Fruit fly (Drosophila melanogaster) whole organism, embryonic: ENCODE data around the gene CG31231.

Experiments
- CG10209 ChIP-seq: fragments of 200-800 bp; sonication (Bioruptor generic); optimal IDR thresholded peaks from 3 replicates; lab custom pipeline; 2017; ENCODE audit warnings: missing biosample characterization, mild to moderate bottlenecking, missing genetic modification characterization, missing genetic modification reagents
- CG1024 ChIP-seq: fragments of 200-800 bp; sonication (Bioruptor generic); IDR thresholded peaks from 2 replicates; pipeline ENCODE4 v1.3.6; 2022; ENCODE audit warnings: missing biosample characterization, missing genetic modification characterization
- CG10274 ChIP-seq: fragments of 200-800 bp; sonication (Bioruptor generic); optimal IDR thresholded peaks from 3 replicates; lab custom pipeline; 2017; ENCODE audit warnings: missing biosample characterization, mild to moderate bottlenecking, missing genetic modification characterization
- CG10543 ChIP-seq: fragments of 200-800 bp; sonication (Bioruptor generic); optimal IDR thresholded peaks from 3 replicates; lab custom pipeline; 2017; ENCODE audit warnings: missing biosample characterization, mild to moderate bottlenecking, missing genetic modification characterization, moderate library complexity
- CG12299 ChIP-seq: fragments of 200-800 bp; sonication (Bioruptor generic); optimal IDR thresholded peaks from 2 replicates; lab custom pipeline; 2018; ENCODE audit warnings: missing biosample characterization, mild to moderate bottlenecking, missing genetic modification characterization
- CG13287 ChIP-seq: fragments of 200-800 bp; sonication (Bioruptor generic); IDR thresholded peaks from 2 replicates; pipeline ENCODE4 v1.3.6; 2022; ENCODE audit warnings: missing biosample characterization, missing genetic modification characterization; ENCODE audit not compliant: partially characterized antibody
- CG15479 ChIP-seq: fragments of 200-800 bp; sonication (Bioruptor generic); optimal IDR thresholded peaks from 3 replicates; lab custom pipeline; 2019; ENCODE audit warnings: missing biosample characterization, mild to moderate bottlenecking, missing genetic modification characterization, moderate library complexity
- CG16815 ChIP-seq: fragments of 200-800 bp; sonication (Bioruptor generic); optimal IDR thresholded peaks from 3 replicates; lab custom pipeline; 2017; ENCODE audit warnings: missing biosample characterization, mild to moderate bottlenecking, missing genetic modification characterization
- CG16863 ChIP-seq: fragments of 200-800 bp; sonication (Bioruptor generic); optimal IDR thresholded peaks from 3 replicates; lab custom pipeline; 2016; ENCODE audit warnings: missing biosample characterization, missing genetic modification characterization
- CG17359 ChIP-seq: fragments of 200-800 bp; sonication (Bioruptor generic); optimal IDR thresholded peaks from 3 replicates; lab custom pipeline; 2018; ENCODE audit warnings: missing biosample characterization, mild to moderate bottlenecking, missing genetic modification characterization, moderate library complexity
- CG17361 ChIP-seq: fragments of 200-800 bp; sonication (Bioruptor generic); IDR thresholded peaks from 3 replicates; pipeline ENCODE4 v1.3.6; 2022; ENCODE audit warnings: missing biosample characterization, missing genetic modification characterization
- CG17568 ChIP-seq: fragments of 200-800 bp; sonication (Bioruptor generic); optimal IDR thresholded peaks from 2 replicates; lab custom pipeline; 2018; ENCODE audit warnings: missing biosample characterization, mild to moderate bottlenecking, missing genetic modification characterization, moderate library complexity
- CG18619 ChIP-seq: fragments of 200-800 bp; sonication (Bioruptor generic); optimal IDR thresholded peaks from 3 replicates; lab custom pipeline; 2017; ENCODE audit warnings: missing biosample characterization, mild to moderate bottlenecking, missing genetic modification characterization
- CG30020 ChIP-seq: fragments of 200-800 bp; optimal IDR thresholded peaks from 2 replicates; lab custom pipeline; 2019; ENCODE audit warnings: missing biosample characterization, mild to moderate bottlenecking, missing genetic modification characterization, moderate library complexity
- CG3995 ChIP-seq: fragments of 200-800 bp; sonication (Bioruptor generic); optimal IDR thresholded peaks from 3 replicates; lab custom pipeline; 2016; ENCODE audit warnings: missing biosample characterization, missing genetic modification characterization
- CG4820 ChIP-seq: fragments of 200-800 bp; sonication (Bioruptor generic); optimal IDR thresholded peaks from 3 replicates; lab custom pipeline; 2016; ENCODE audit warnings: missing biosample characterization, missing genetic modification characterization
- CG5245 ChIP-seq: fragments of 200-800 bp; sonication (Bioruptor generic); optimal IDR thresholded peaks from 3 replicates; lab custom pipeline; 2016; ENCODE audit warnings: missing biosample characterization, missing genetic modification characterization
- CG6272 ChIP-seq: fragments of 200-800 bp; sonication (Bioruptor generic); IDR thresholded peaks from 2 replicates; pipeline ENCODE4 v1.3.6; 2022; ENCODE audit warnings: missing biosample characterization, missing genetic modification characterization
- CG8089 ChIP-seq: fragments of 200-800 bp; sonication (Bioruptor generic); optimal IDR thresholded peaks from 3 replicates; lab custom pipeline; 2016; ENCODE audit warnings: missing biosample characterization, missing genetic modification characterization
- CG8478 ChIP-seq: fragments of >200 bp; optimal IDR thresholded peaks from 2 replicates; lab custom pipeline; 2018
- CG9797 ChIP-seq: fragments of 200-800 bp; sonication (Bioruptor generic); optimal IDR thresholded peaks from 3 replicates; lab custom pipeline; 2018; ENCODE audit warnings: missing biosample characterization, mild to moderate bottlenecking, missing genetic modification characterization
- CG9876 ChIP-seq: fragments of 200-800 bp; sonication (Bioruptor generic); optimal IDR thresholded peaks from 2 replicates; lab custom pipeline; 2016; ENCODE audit warnings: missing biosample characterization, missing genetic modification characterization
- Dip3 ChIP-seq: fragments of 200-800 bp; sonication (Bioruptor generic); optimal IDR thresholded peaks from 3 replicates; lab custom pipeline; 2016; ENCODE audit warnings: missing biosample characterization, missing genetic modification characterization
- Doc2 ChIP-seq: fragments of 200-800 bp; sonication (Bioruptor generic); IDR thresholded peaks from 2 replicates; pipeline ENCODE4 v1.3.6; 2022; ENCODE audit warnings: missing biosample characterization, missing genetic modification characterization
- Doc3 ChIP-seq: fragments of 200-800 bp; sonication (Bioruptor generic); IDR thresholded peaks from 3 replicates; pipeline ENCODE4 v1.3.6; 2022; ENCODE audit warnings: missing biosample characterization, missing genetic modification characterization; ENCODE audit not compliant: partially characterized antibody
- E2f1 ChIP-seq: fragments of 200-800 bp; sonication (Bioruptor generic); IDR thresholded peaks from 2 replicates; pipeline ENCODE4 v1.3.6; 2022; ENCODE audit warnings: missing biosample characterization, missing genetic modification characterization
- Fer2 ChIP-seq: fragments of 200-800 bp; sonication (Bioruptor generic); optimal IDR thresholded peaks from 2 replicates; lab custom pipeline; 2018; ENCODE audit warnings: missing biosample characterization, mild to moderate bottlenecking, missing genetic modification characterization, moderate library complexity
- HmgD ChIP-seq: fragments of 200-800 bp; sonication (Bioruptor generic); optimal IDR thresholded peaks from 3 replicates; lab custom pipeline; 2016; ENCODE audit warnings: missing biosample characterization, missing genetic modification characterization
- Hmr ChIP-seq: fragments of 200-800 bp; sonication (Bioruptor generic); optimal IDR thresholded peaks from 3 replicates; lab custom pipeline; 2017; ENCODE audit warnings: mild to moderate bottlenecking, missing biosample characterization, missing genetic modification reagents, missing genetic modification characterization
- Sin3A ChIP-seq: fragments of >200 bp; optimal IDR thresholded peaks from 2 replicates; lab custom pipeline; 2018
- Six4 ChIP-seq: fragments of 200-800 bp; sonication (Bioruptor generic); optimal IDR thresholded peaks from 2 replicates; lab custom pipeline; 2016; ENCODE audit warnings: missing biosample characterization, missing genetic modification characterization
- Sry-β ChIP-seq: fragments of 200-800 bp; sonication (Bioruptor generic); optimal IDR thresholded peaks from 2 replicates; lab custom pipeline; 2018; ENCODE audit warnings: missing biosample characterization, mild to moderate bottlenecking, missing genetic modification characterization, moderate library complexity
- Ssrp ChIP-seq: fragments of 200-800 bp; sonication (Bioruptor generic); optimal IDR thresholded peaks from 2 replicates; lab custom pipeline; 2018; ENCODE audit warnings: missing biosample characterization, mild to moderate bottlenecking, missing genetic modification characterization, moderate library complexity
- Trl ChIP-seq, 3 experiments: fragments of >200 bp in 2 of 3; fragments of 200-800 bp in 1 of 3; sonication (Bioruptor generic) in 1 of 3; optimal IDR thresholded peaks; 2 replicates in 1 of 3; 3 replicates in 2 of 3; lab custom pipeline; 2016 to 2017; ENCODE audit warnings: missing biosample characterization in 1 of 3, missing genetic modification characterization in 1 of 3
- ato ChIP-seq: fragments of 200-800 bp; sonication (Bioruptor generic); IDR thresholded peaks from 2 replicates; pipeline ENCODE4 v1.3.6; 2022; ENCODE audit warnings: missing biosample characterization, missing genetic modification characterization; ENCODE audit not compliant: partially characterized antibody
- cato ChIP-seq: fragments of 200-800 bp; sonication (Bioruptor generic); optimal IDR thresholded peaks from 2 replicates; lab custom pipeline; 2016; ENCODE audit warnings: missing biosample characterization, missing genetic modification characterization, borderline replicate concordance
- corto ChIP-seq: fragments of 200-800 bp; sonication (Bioruptor generic); optimal IDR thresholded peaks from 2 replicates; lab custom pipeline; 2016; ENCODE audit warnings: missing biosample characterization, mild to moderate bottlenecking, missing genetic modification characterization, moderate library complexity
- crp ChIP-seq, 2 experiments: fragments of 200-800 bp; sonication (Bioruptor generic); optimal IDR thresholded peaks; 2 replicates in 1 of 2; 3 replicates in 1 of 2; lab custom pipeline; 2017; ENCODE audit warnings: missing biosample characterization in 2 of 2, missing genetic modification characterization in 2 of 2, mild to moderate bottlenecking in 1 of 2, moderate library complexity in 1 of 2
- ewg ChIP-seq: fragments of 200-800 bp; sonication (Bioruptor generic); optimal IDR thresholded peaks from 3 replicates; lab custom pipeline; 2017; ENCODE audit warnings: mild to moderate bottlenecking, missing biosample characterization, missing genetic modification reagents, missing genetic modification characterization
- gcm ChIP-seq: fragments of 200-800 bp; sonication (Bioruptor generic); optimal IDR thresholded peaks from 2 replicates; lab custom pipeline; 2019; ENCODE audit warnings: missing biosample characterization, mild to moderate bottlenecking, missing genetic modification characterization, moderate library complexity
- gro ChIP-seq: fragments of 200-800 bp; sonication (Bioruptor generic); optimal IDR thresholded peaks from 2 replicates; lab custom pipeline; 2016; ENCODE audit warnings: missing biosample characterization, missing genetic modification characterization
- gt ChIP-seq: fragments of 200-800 bp; sonication (Bioruptor generic); IDR thresholded peaks from 2 replicates; pipeline ENCODE4 v1.3.6; 2022; ENCODE audit warnings: missing biosample characterization, missing genetic modification characterization
- jumu ChIP-seq: fragments of 200-800 bp; sonication (Bioruptor generic); optimal IDR thresholded peaks from 3 replicates; lab custom pipeline; 2016; ENCODE audit warnings: missing biosample characterization, missing genetic modification characterization
- ken ChIP-seq: fragments of 200-800 bp; sonication (Bioruptor generic); IDR thresholded peaks from 3 replicates; pipeline ENCODE4 v1.3.6; 2022; ENCODE audit warnings: missing biosample characterization, missing genetic modification characterization
- pnt ChIP-seq: fragments of 200-800 bp; sonication (Bioruptor generic); optimal IDR thresholded peaks from 3 replicates; lab custom pipeline; 2016; ENCODE audit warnings: missing biosample characterization, missing genetic modification characterization
- sc ChIP-seq, 3 experiments: fragments of >200 bp in 2 of 3; fragments of 200-800 bp in 1 of 3; sonication (Bioruptor generic) in 1 of 3; optimal IDR thresholded peaks; 2 replicates in 2 of 3; 3 replicates in 1 of 3; lab custom pipeline; 2017; ENCODE audit warnings: mild to moderate bottlenecking in 1 of 3, missing biosample characterization in 1 of 3, missing genetic modification characterization in 1 of 3, missing genetic modification reagents in 1 of 3
- so ChIP-seq: fragments of 200-800 bp; sonication (Bioruptor generic); IDR thresholded peaks from 3 replicates; pipeline ENCODE4 v1.3.6; 2022; ENCODE audit warnings: missing biosample characterization, missing genetic modification characterization
- sr ChIP-seq: fragments of 200-800 bp; sonication (Bioruptor generic); IDR thresholded peaks from 3 replicates; pipeline ENCODE4 v1.3.6; 2022; ENCODE audit warnings: missing biosample characterization, missing genetic modification characterization
- tgo ChIP-seq: fragments of 200-800 bp; sonication (Bioruptor generic); IDR thresholded peaks from 3 replicates; pipeline ENCODE4 v1.3.6; 2022; ENCODE audit warnings: missing biosample characterization, missing genetic modification characterization
- tin ChIP-seq: fragments of 200-800 bp; sonication (Bioruptor generic); optimal IDR thresholded peaks from 3 replicates; lab custom pipeline; 2016; ENCODE audit warnings: missing biosample characterization, missing genetic modification characterization
- vfl ChIP-seq: fragments of 200-800 bp; sonication (Bioruptor generic); optimal IDR thresholded peaks from 2 replicates; lab custom pipeline; 2016; ENCODE audit warnings: missing biosample characterization, missing genetic modification characterization
- zf30C ChIP-seq: fragments of 200-800 bp; sonication (Bioruptor generic); optimal IDR thresholded peaks from 3 replicates; lab custom pipeline; 2018; ENCODE audit warnings: missing biosample characterization, mild to moderate bottlenecking, missing genetic modification characterization

Gene CG31231

DNA sequence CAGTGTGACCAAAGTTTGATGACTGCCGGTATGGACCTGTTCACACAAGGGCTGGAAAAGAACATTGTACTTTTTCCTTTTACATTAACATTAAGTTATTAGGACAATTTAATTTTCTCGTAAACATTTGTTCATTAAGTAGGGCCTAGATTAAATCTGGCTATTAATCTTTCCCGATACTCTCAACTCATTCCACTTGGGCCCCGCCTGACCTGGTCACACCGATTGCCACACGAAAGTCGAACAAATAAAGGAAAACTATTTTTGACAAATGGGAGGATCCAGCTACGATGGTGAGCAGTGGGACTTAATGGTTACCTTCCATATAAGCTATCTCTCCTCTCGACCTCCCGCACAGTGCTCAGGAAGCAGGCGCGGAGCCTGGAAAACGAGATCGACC, 1.6 kb upstream of the CG31231 start, which contains the start of the genes Cpsf73 and Gos28 (continued):
- TF ChIP-seq CG10543 (GFP tag; lab: Kevin White, UChicago) (no peak), sc (optimal IDR thresholded peaks at IDR 0.05; lab: Kevin White, UChicago) (no peak), sc (GFP tag; optimal IDR thresholded peaks at IDR 0.05; lab: Kevin White, UChicago) (no peak), CG10274 (no peak), Hmr (GFP tag; lab: Kevin White, UChicago) (no peak), CG16815 (GFP tag; lab: Kevin White, UChicago) (no peak), ato (no peak), crp (GFP tag; optimal IDR thresholded peaks at IDR 0.05; lab: Kevin White, UChicago) (peak in 1 of 2 experiments; percentile 54), gro (no peak), Dip3 (GFP tag; lab: Kevin White, UChicago) (no peak), CG30020 (tag; lab: Kevin White, UChicago) (peak; percentile 87), CG10209 (GFP tag; lab: Kevin White, UChicago) (no peak), CG17361 (peak; percentile 42; the same call in 1 of the 3 replicates), CG9876 (GFP tag; lab: Kevin White, UChicago) (no peak), CG1024 (GFP tag; lab: Robert Waterston, UW) (no peak), ewg (GFP tag; lab: Kevin White, UChicago) (no peak), CG15479 (no peak), CG12299 (tag; lab: Kevin White, UChicago) (no peak), CG4820 (no peak), CG8478 (lab: Kevin White, UChicago) (no peak), so (no peak), Six4 (no peak), jumu (peak; percentile 50), CG17359 (tag; lab: Kevin White, UChicago) (peak; percentile 5), Doc2 (GFP tag; lab: Robert Waterston, UW) (no peak), gt (GFP tag; lab: Robert Waterston, UW) (no peak), CG6272 (GFP tag; lab: Robert Waterston, UW) (no peak; the same call in 1 of the 2 replicates), zf30C (no peak), CG8089 (no peak), cato (no peak), pnt (GFP tag; lab: Kevin White, UChicago) (peak; percentile 5), CG18619 (no peak)

DNA sequence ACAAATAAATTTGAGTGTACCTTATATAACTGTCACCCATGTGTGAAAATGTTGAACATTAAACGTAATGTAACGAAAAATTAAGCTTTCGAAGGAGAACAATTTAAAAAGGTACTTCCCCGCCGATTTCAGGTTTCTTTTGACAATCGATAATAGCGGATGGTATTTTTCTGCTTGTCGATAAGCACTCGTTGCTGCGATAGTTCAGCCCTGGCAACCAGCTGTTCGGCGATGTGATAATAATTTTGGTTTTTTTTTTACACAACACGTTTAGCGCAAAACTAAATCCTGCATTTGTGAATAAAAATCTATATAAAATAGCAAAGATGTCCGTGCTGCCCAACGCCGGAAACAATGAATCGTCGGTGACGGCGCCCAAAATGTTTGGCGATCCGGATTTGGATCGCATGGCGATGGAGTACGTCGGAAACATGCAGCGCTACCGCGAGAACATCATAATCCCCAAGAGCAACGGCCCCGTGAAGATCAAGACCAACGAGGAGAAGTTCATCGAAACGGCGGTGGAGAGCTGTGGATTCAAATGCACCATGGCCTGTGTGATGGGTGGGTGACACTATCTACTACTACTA, 2.6 kb downstream of the CG31231 start, which contains the start of gene CG31229:
TSS of gene CG31229 (plus strand) at position 194 of the 590 bp plus-strand sequence.
- TF ChIP-seq E2f1 (GFP tag; lab: Robert Waterston, UW): no peak
- no peak for TF ChIP-seq CG5245 (GFP tag; lab: Kevin White, UChicago)
- no peak for TF ChIP-seq gcm (GFP tag; lab: Kevin White, UChicago)
- peak; percentile 28 for TF ChIP-seq CG9797 (GFP tag; lab: Kevin White, UChicago)
- no peak for TF ChIP-seq corto
- no peak for TF ChIP-seq tgo (GFP tag; lab: Robert Waterston, UW)
- 0 out of 3 replicates have a peak, but pooled peaks have one; percentile 34 for TF ChIP-seq Doc3 (GFP tag; lab: Robert Waterston, UW)
- peak; percentile 34 for TF ChIP-seq Sin3A (lab: Kevin White, UChicago)
- no peak for TF ChIP-seq CG17568
- no peak for TF ChIP-seq tin (GFP tag; lab: Kevin White, UChicago)
- no peak for TF ChIP-seq sr (GFP tag; lab: Robert Waterston, UW)
- TF ChIP-seq CG16863: no peak
- no peak for TF ChIP-seq Trl (optimal IDR thresholded peaks at IDR 0.05; lab: Kevin White, UChicago)
- TF ChIP-seq Trl (GFP tag; optimal IDR thresholded peaks at IDR 0.05; lab: Kevin White, UChicago): no peak
- no peak for TF ChIP-seq ken (GFP tag; lab: Robert Waterston, UW)
- no peak for TF ChIP-seq HmgD
- no peak for TF ChIP-seq Ssrp (tag; lab: Kevin White, UChicago)
- no peak for TF ChIP-seq Sry-β (GFP tag; lab: Kevin White, UChicago)
- no peak for TF ChIP-seq CG3995 (GFP tag; lab: Kevin White, UChicago)
- peak; percentile 77 for TF ChIP-seq CG13287 (GFP tag; lab: Robert Waterston, UW)
- no peak for TF ChIP-seq Fer2 (tag; lab: Kevin White, UChicago)
- no peak for TF ChIP-seq vfl (GFP tag; lab: Kevin White, UChicago)
